Worm (Caenorhabditis elegans): ENCODE data around the gene F46B6.9.

- TF ChIP-seq dao-5 (tag; optimal IDR thresholded peaks at IDR 0.05): no peak
- TF ChIP-seq him-1 (tag; optimal IDR thresholded peaks at IDR 0.05): no peak
Measured at ce11 chrV:9767941-9768340, 28.7 kb upstream of the F46B6.9 start.
